Fruit fly (Drosophila melanogaster) whole organism, embryonic: ENCODE results near the gene Tctp.
A peak's percentile ranks its signal among the peaks of the same experiment; 100 is the strongest.

Experiments
- Awh ChIP-seq: fragments of 200-800 bp; sonication (Bioruptor generic); IDR thresholded peaks from 2 replicates; pipeline ENCODE4, ENCODE4 v1.3.6; 2022; ENCODE audit warnings: missing biosample characterization, missing genetic modification characterization
- BtbVII ChIP-seq: fragments of 200-800 bp; sonication (Bioruptor generic); optimal IDR thresholded peaks from 3 replicates; lab custom pipeline; 2017; ENCODE audit warnings: missing biosample characterization, mild to moderate bottlenecking, missing genetic modification characterization
- CG10959 ChIP-seq: fragments of 200-800 bp; sonication (Bioruptor generic); IDR thresholded peaks from 2 replicates; pipeline ENCODE4 v1.3.6; 2022; ENCODE audit warnings: missing biosample characterization, missing genetic modification characterization
- CG11398 ChIP-seq: fragments of 200-800 bp; sonication (Bioruptor generic); optimal IDR thresholded peaks from 2 replicates; lab custom pipeline; 2016; ENCODE audit warnings: missing biosample characterization, missing genetic modification characterization
- CG12236 ChIP-seq: fragments of 200-800 bp; sonication (Bioruptor generic); optimal IDR thresholded peaks from 2 replicates; lab custom pipeline; 2016; ENCODE audit warnings: missing biosample characterization, missing genetic modification characterization
- CG12769 ChIP-seq: fragments of 200-800 bp; sonication (Bioruptor generic); optimal IDR thresholded peaks from 2 replicates; lab custom pipeline; 2019; ENCODE audit warnings: missing biosample characterization, mild to moderate bottlenecking, missing genetic modification characterization, moderate library complexity
- CG13296 ChIP-seq: fragments of 200-800 bp; sonication (Bioruptor generic); optimal IDR thresholded peaks from 3 replicates; lab custom pipeline; 2018; ENCODE audit warnings: missing biosample characterization, mild to moderate bottlenecking, missing genetic modification characterization
- CG13894 ChIP-seq: fragments of 200-800 bp; sonication (Bioruptor generic); optimal IDR thresholded peaks from 3 replicates; lab custom pipeline; 2018; ENCODE audit warnings: missing biosample characterization, mild to moderate bottlenecking, missing genetic modification characterization, moderate library complexity
- CG3163 ChIP-seq: fragments of 200-800 bp; sonication (Bioruptor generic); optimal IDR thresholded peaks from 3 replicates; lab custom pipeline; 2016; ENCODE audit warnings: missing biosample characterization, missing genetic modification characterization
- CG32767 ChIP-seq: fragments of 200-800 bp; sonication (Bioruptor generic); IDR thresholded peaks from 2 replicates; pipeline ENCODE4 v1.3.6; 2022; ENCODE audit warnings: missing biosample characterization, missing genetic modification characterization
- CG4282 ChIP-seq: fragments of 200-800 bp; sonication (Bioruptor generic); optimal IDR thresholded peaks from 2 replicates; lab custom pipeline; 2016; ENCODE audit warnings: missing biosample characterization, missing genetic modification characterization
- CG4707 ChIP-seq: fragments of 200-800 bp; sonication (Bioruptor generic); optimal IDR thresholded peaks from 2 replicates; lab custom pipeline; 2018; ENCODE audit warnings: missing biosample characterization, mild to moderate bottlenecking, missing genetic modification characterization, moderate library complexity
- CG7357 ChIP-seq: fragments of 200-800 bp; sonication (Bioruptor generic); IDR thresholded peaks from 3 replicates; pipeline ENCODE4 v1.3.6; 2022; ENCODE audit warnings: missing biosample characterization, missing genetic modification characterization
- CG7556 ChIP-seq: fragments of 200-800 bp; sonication (Bioruptor generic); optimal IDR thresholded peaks from 2 replicates; lab custom pipeline; 2017; ENCODE audit warnings: missing biosample characterization, mild to moderate bottlenecking, missing genetic modification characterization
- CG8765 ChIP-seq: fragments of 200-800 bp; sonication (Bioruptor generic); IDR thresholded peaks from 2 replicates; pipeline ENCODE4 v1.3.6; 2022; ENCODE audit warnings: missing biosample characterization, missing genetic modification characterization
- Deaf1 ChIP-seq: fragments of 200-800 bp; optimal IDR thresholded peaks from 3 replicates; lab custom pipeline; 2019; ENCODE audit warnings: missing biosample characterization, mild to moderate bottlenecking, missing genetic modification characterization, moderate library complexity
- Dek ChIP-seq: fragments of 200-800 bp; sonication (Bioruptor generic); optimal IDR thresholded peaks from 3 replicates; lab custom pipeline; 2019; ENCODE audit warnings: missing biosample characterization, mild to moderate bottlenecking, missing genetic modification characterization, moderate library complexity
- Drgx ChIP-seq: fragments of 200-800 bp; sonication (Bioruptor generic); IDR thresholded peaks from 2 replicates; pipeline ENCODE4 v1.3.6; 2022; ENCODE audit warnings: missing biosample characterization, missing genetic modification characterization
- Eip74EF ChIP-seq, 2 experiments: fragments of 200-800 bp in 1 of 2; fragments of >200 bp in 1 of 2; sonication (Bioruptor generic) in 1 of 2; optimal IDR thresholded peaks; 2 replicates each; lab custom pipeline; 2017 to 2019; ENCODE audit warnings: missing biosample characterization in 2 of 2, missing genetic modification characterization in 2 of 2, mild to moderate bottlenecking in 1 of 2, moderate library complexity in 1 of 2
- Ets65A ChIP-seq: fragments of 200-800 bp; sonication (Bioruptor generic); peaks from one replicate; lab custom pipeline; 2016; ENCODE audit warnings: missing biosample characterization, missing genetic modification characterization
- HLH4C ChIP-seq: fragments of 200-800 bp; sonication (Bioruptor generic); IDR thresholded peaks from 3 replicates; pipeline ENCODE4 v1.3.6; 2022; ENCODE audit warnings: missing biosample characterization, missing genetic modification characterization; ENCODE audit not compliant: partially characterized antibody
- Meics ChIP-seq: fragments of 200-800 bp; sonication (Bioruptor generic); optimal IDR thresholded peaks from 2 replicates; lab custom pipeline; 2017; ENCODE audit warnings: missing biosample characterization, mild to moderate bottlenecking, missing genetic modification characterization
- Myb ChIP-seq: fragments of 200-800 bp; sonication (Bioruptor generic); optimal IDR thresholded peaks from 2 replicates; lab custom pipeline; 2016; ENCODE audit warnings: missing biosample characterization, missing genetic modification characterization
- NC2β ChIP-seq: fragments of 200-800 bp; sonication (Bioruptor generic); optimal IDR thresholded peaks from 2 replicates; lab custom pipeline; 2016; ENCODE audit warnings: missing biosample characterization, missing genetic modification characterization
- Six4 ChIP-seq: fragments of 200-800 bp; sonication (Bioruptor generic); optimal IDR thresholded peaks from 2 replicates; lab custom pipeline; 2016; ENCODE audit warnings: missing biosample characterization, missing genetic modification characterization
- Ssrp ChIP-seq: fragments of 200-800 bp; sonication (Bioruptor generic); optimal IDR thresholded peaks from 2 replicates; lab custom pipeline; 2018; ENCODE audit warnings: missing biosample characterization, mild to moderate bottlenecking, missing genetic modification characterization, moderate library complexity
- Xbp1 ChIP-seq: fragments of 200-800 bp; sonication (Bioruptor generic); optimal IDR thresholded peaks from 3 replicates; lab custom pipeline; 2016; ENCODE audit warnings: missing biosample characterization, mild to moderate bottlenecking, missing genetic modification characterization
- al ChIP-seq: fragments of 200-800 bp; sonication (Bioruptor generic); IDR thresholded peaks from 2 replicates; pipeline ENCODE4 v1.3.6; 2022; ENCODE audit warnings: missing biosample characterization, missing genetic modification characterization
- ara ChIP-seq: fragments of 200-800 bp; sonication (Bioruptor generic); IDR thresholded peaks from 2 replicates; pipeline ENCODE4 v1.3.6; 2022; ENCODE audit warnings: missing biosample characterization, missing genetic modification characterization
- ato ChIP-seq: fragments of 200-800 bp; sonication (Bioruptor generic); IDR thresholded peaks from 2 replicates; pipeline ENCODE4 v1.3.6; 2022; ENCODE audit warnings: missing biosample characterization, missing genetic modification characterization; ENCODE audit not compliant: partially characterized antibody
- cato ChIP-seq: fragments of 200-800 bp; sonication (Bioruptor generic); optimal IDR thresholded peaks from 2 replicates; lab custom pipeline; 2016; ENCODE audit warnings: missing biosample characterization, missing genetic modification characterization, borderline replicate concordance
- dm ChIP-seq: fragments of 200-800 bp; sonication (Bioruptor generic); optimal IDR thresholded peaks from 3 replicates; lab custom pipeline; 2016; ENCODE audit warnings: missing biosample characterization, missing genetic modification characterization
- dpn ChIP-seq, 2 experiments: fragments of 200-800 bp; sonication (Bioruptor generic); optimal IDR thresholded peaks; 3 replicates each; lab custom pipeline; 2016; ENCODE audit warnings: missing biosample characterization in 2 of 2, missing genetic modification characterization in 2 of 2
- emc ChIP-seq: fragments of 200-800 bp; sonication (Bioruptor generic); optimal IDR thresholded peaks from 2 replicates; lab custom pipeline; 2016; ENCODE audit warnings: missing biosample characterization, missing genetic modification characterization
- ems ChIP-seq: fragments of 200-800 bp; sonication (Bioruptor generic); optimal IDR thresholded peaks from 3 replicates; lab custom pipeline; 2016; ENCODE audit warnings: missing biosample characterization, missing genetic modification characterization
- fru ChIP-seq: fragments of >200 bp; optimal IDR thresholded peaks from 2 replicates; lab custom pipeline; 2017
- gcm ChIP-seq: fragments of 200-800 bp; sonication (Bioruptor generic); optimal IDR thresholded peaks from 2 replicates; lab custom pipeline; 2019; ENCODE audit warnings: missing biosample characterization, mild to moderate bottlenecking, missing genetic modification characterization, moderate library complexity
- gcm2 ChIP-seq: fragments of 200-800 bp; sonication (Bioruptor generic); optimal IDR thresholded peaks from 2 replicates; lab custom pipeline; 2016; ENCODE audit warnings: missing biosample characterization, missing genetic modification characterization
- inv ChIP-seq: fragments of 200-800 bp; sonication (Bioruptor generic); IDR thresholded peaks from 2 replicates; pipeline ENCODE4 v1.3.6; 2022; ENCODE audit warnings: missing biosample characterization, missing genetic modification characterization; ENCODE audit not compliant: partially characterized antibody
- kah ChIP-seq: fragments of 200-800 bp; sonication (Bioruptor generic); optimal IDR thresholded peaks from 2 replicates; lab custom pipeline; 2018; ENCODE audit warnings: missing biosample characterization, mild to moderate bottlenecking, missing genetic modification characterization
- ken ChIP-seq: fragments of 200-800 bp; sonication (Bioruptor generic); IDR thresholded peaks from 3 replicates; pipeline ENCODE4 v1.3.6; 2022; ENCODE audit warnings: missing biosample characterization, missing genetic modification characterization
- pan ChIP-seq, 4 experiments: fragments of >200 bp in 3 of 4; fragments of 200-800 bp in 1 of 4; sonication (Bioruptor generic) in 1 of 4; optimal IDR thresholded peaks in 3 of 4; IDR thresholded peaks in 1 of 4; 2 replicates each; pipeline versions ENCODE4 v1.3.6 to Lab custom; 2017 to 2022; ENCODE audit warnings: missing biosample characterization in 2 of 4, missing genetic modification characterization in 2 of 4, mixed read lengths in 1 of 4
- psq ChIP-seq: fragments of 200-800 bp; sonication (Bioruptor generic); optimal IDR thresholded peaks from 2 replicates; lab custom pipeline; 2017; ENCODE audit warnings: missing biosample characterization, missing genetic modification characterization
- repo ChIP-seq: fragments of 200-800 bp; sonication (Bioruptor generic); optimal IDR thresholded peaks from 2 replicates; lab custom pipeline; 2016; ENCODE audit warnings: missing biosample characterization, missing genetic modification characterization
- rib ChIP-seq: fragments of 200-800 bp; sonication (Bioruptor generic); IDR thresholded peaks from 2 replicates; pipeline ENCODE4 v1.3.6; 2022; ENCODE audit warnings: missing biosample characterization, missing genetic modification characterization
- salm ChIP-seq: fragments of 200-800 bp; sonication (Bioruptor generic); optimal IDR thresholded peaks from 2 replicates; lab custom pipeline; 2018; ENCODE audit warnings: missing biosample characterization, mild to moderate bottlenecking, missing genetic modification characterization
- sima ChIP-seq: fragments of 200-800 bp; sonication (Bioruptor generic); optimal IDR thresholded peaks from 2 replicates; lab custom pipeline; 2016; ENCODE audit warnings: missing biosample characterization, missing genetic modification characterization
- ssp ChIP-seq: fragments of 200-800 bp; sonication (Bioruptor generic); IDR thresholded peaks from 2 replicates; pipeline ENCODE4 v1.3.6; 2022; ENCODE audit warnings: missing biosample characterization, missing genetic modification characterization
- tx ChIP-seq: fragments of 200-800 bp; sonication (Bioruptor generic); optimal IDR thresholded peaks from 2 replicates; lab custom pipeline; 2016; ENCODE audit warnings: missing biosample characterization, missing genetic modification characterization

Tctp gene

dm6 chr3R:11211291-11212061 is 1.4 kb downstream of the Tctp start (continued):
- TF ChIP-seq sima, result no peak
- peak; percentile 70 for TF ChIP-seq Drgx (GFP tag; lab: Robert Waterston, UW)
- TF ChIP-seq CG8765 (GFP tag; lab: Robert Waterston, UW), result peak; percentile 8; the same call in 1 of the 2 replicates
- TF ChIP-seq salm, result no peak
- TF ChIP-seq CG13296 (GFP tag; lab: Kevin White, UChicago), result peak; percentile 65
- TF ChIP-seq CG4707 (GFP tag; lab: Kevin White, UChicago), result no peak
- TF ChIP-seq Six4 (GFP tag; lab: Kevin White, UChicago), result peak; percentile 60
- peak; percentile 32; the same call in 1 of the 2 replicates for TF ChIP-seq inv (GFP tag; lab: Robert Waterston, UW)
- peak; percentile 94 for TF ChIP-seq CG12769 (tag; lab: Kevin White, UChicago)
- peak; percentile 97 for TF ChIP-seq dm
- TF ChIP-seq dpn (GFP tag; optimal IDR thresholded peaks at IDR 0.05; lab: Kevin White, UChicago), result peak; percentile 78 to 86
- TF ChIP-seq ato, result no peak
- peak; percentile 67 for TF ChIP-seq ara (GFP tag; lab: Robert Waterston, UW)
- TF ChIP-seq pan (optimal IDR thresholded peaks at IDR 0.05; lab: Kevin White, UChicago), result no peak
- peak in 1 of 2 experiments; percentile 75 for TF ChIP-seq pan (GFP tag; optimal IDR thresholded peaks at IDR 0.05 in 1 of 2, IDR thresholded peaks at IDR 0.05 in 1 of 2)
- peak; percentile 76 for TF ChIP-seq Meics (GFP tag; lab: Kevin White, UChicago)
- peak; percentile 28 for TF ChIP-seq CG11398
- TF ChIP-seq tx (GFP tag; lab: Kevin White, UChicago), result peak; percentile 65
- TF ChIP-seq fru (lab: Kevin White, UChicago), result no peak
- TF ChIP-seq gcm2 (GFP tag; lab: Kevin White, UChicago), result peak; percentile 18
- peak; percentile 87 for TF ChIP-seq kah (GFP tag; lab: Kevin White, UChicago)
- TF ChIP-seq ken (GFP tag; lab: Robert Waterston, UW), result peak; percentile 78
- peak; percentile 62 for TF ChIP-seq Ssrp (tag; lab: Kevin White, UChicago)
- TF ChIP-seq ssp (GFP tag; lab: Robert Waterston, UW), result peak; percentile 57; the same call in 1 of the 2 replicates
- peak; percentile 34 for TF ChIP-seq CG12236 (GFP tag; lab: Kevin White, UChicago)
- peak; percentile 64 for TF ChIP-seq Dek (tag; lab: Kevin White, UChicago)
- peak; percentile 40 for TF ChIP-seq psq
- TF ChIP-seq CG3163, result peak; percentile 34
- 0 out of 2 replicates have a peak, but pooled peaks have one; percentile 11 for TF ChIP-seq Awh
- peak; percentile 67 for TF ChIP-seq ems (GFP tag; lab: Kevin White, UChicago)
- TF ChIP-seq Xbp1 (GFP tag; lab: Kevin White, UChicago), result peak; percentile 82
- peak; percentile 14 for TF ChIP-seq CG4282 (GFP tag; lab: Kevin White, UChicago)
- TF ChIP-seq HLH4C (GFP tag; lab: Robert Waterston, UW), result 0 out of 3 replicates have a peak, but pooled peaks have one; percentile 24
- peak; percentile 65 for TF ChIP-seq CG7556 (GFP tag; lab: Kevin White, UChicago)
- peak; percentile 94 for TF ChIP-seq CG13894
- peak; percentile 35 for TF ChIP-seq Deaf1 (tag; lab: Kevin White, UChicago)
- peak; percentile 51; the same call in 1 of the 3 replicates for TF ChIP-seq CG7357 (GFP tag; lab: Robert Waterston, UW)
- TF ChIP-seq gcm (GFP tag; lab: Kevin White, UChicago), result peak; percentile 27
- peak; percentile 58 for TF ChIP-seq Myb (GFP tag; lab: Kevin White, UChicago)
- peak; percentile 25 for TF ChIP-seq BtbVII (GFP tag; lab: Kevin White, UChicago)
- TF ChIP-seq emc (GFP tag; lab: Kevin White, UChicago), result peak; percentile 20
- peak; percentile 48 for TF ChIP-seq NC2β
- TF ChIP-seq Eip74EF (GFP tag; optimal IDR thresholded peaks at IDR 0.05; lab: Kevin White, UChicago), result peak in 1 of 2 experiments; percentile 8
- TF ChIP-seq rib (GFP tag; lab: Robert Waterston, UW), result peak; percentile 65; the same call in 1 of the 2 replicates
- TF ChIP-seq al (GFP tag; lab: Robert Waterston, UW), result peak; percentile 76
- peak; percentile 6 for TF ChIP-seq cato
- TF ChIP-seq CG10959 (GFP tag; lab: Robert Waterston, UW), result no peak
- TF ChIP-seq CG32767 (GFP tag; lab: Robert Waterston, UW), result peak; percentile 53
- peak; percentile 51 for TF ChIP-seq repo
- TF ChIP-seq Ets65A, result peak; percentile 98
